Fruit fly (Drosophila melanogaster) whole organism, embryonic: Measurements from ENCODE around the gene Acn.

Experiments used
- Antp ChIP-seq: fragments of 200-800 bp; sonication (Bioruptor generic); optimal IDR thresholded peaks from 3 replicates; lab custom pipeline; 2016; ENCODE audit warnings: missing biosample characterization, missing genetic modification characterization
- Asciz ChIP-seq: fragments of 200-800 bp; sonication (Bioruptor generic); optimal IDR thresholded peaks from 2 replicates; lab custom pipeline; 2017; ENCODE audit warnings: missing biosample characterization, mild to moderate bottlenecking, missing genetic modification characterization, missing genetic modification reagents
- CG11504 ChIP-seq: fragments of 200-800 bp; sonication (Bioruptor generic); optimal IDR thresholded peaks from 3 replicates; lab custom pipeline; 2019; ENCODE audit warnings: missing biosample characterization, mild to moderate bottlenecking, missing genetic modification characterization, moderate library complexity
- CG13424 ChIP-seq: fragments of 200-800 bp; sonication (Bioruptor generic); optimal IDR thresholded peaks from 2 replicates; lab custom pipeline; 2019; ENCODE audit warnings: missing biosample characterization, mild to moderate bottlenecking, missing genetic modification characterization, moderate library complexity
- CG13894 ChIP-seq: fragments of 200-800 bp; sonication (Bioruptor generic); optimal IDR thresholded peaks from 3 replicates; lab custom pipeline; 2018; ENCODE audit warnings: missing biosample characterization, mild to moderate bottlenecking, missing genetic modification characterization, moderate library complexity
- CG15514 ChIP-seq: fragments of 200-800 bp; sonication (Bioruptor generic); optimal IDR thresholded peaks from 3 replicates; lab custom pipeline; 2017; ENCODE audit warnings: missing biosample characterization, missing genetic modification characterization, mild to moderate bottlenecking, moderate library complexity, missing genetic modification reagents
- CG1603 ChIP-seq: fragments of 200-800 bp; sonication (Bioruptor generic); optimal IDR thresholded peaks from 2 replicates; lab custom pipeline; 2019; ENCODE audit warnings: missing biosample characterization, mild to moderate bottlenecking, missing genetic modification characterization, moderate library complexity
- CG16779 ChIP-seq: fragments of 200-800 bp; sonication (Bioruptor generic); IDR thresholded peaks from 2 replicates; pipeline ENCODE4 v1.3.6; 2022; ENCODE audit warnings: missing biosample characterization, missing genetic modification characterization
- CG17385 ChIP-seq: fragments of 200-800 bp; sonication (Bioruptor generic); optimal IDR thresholded peaks from 3 replicates; lab custom pipeline; 2018; ENCODE audit warnings: missing biosample characterization, mild to moderate bottlenecking, missing genetic modification characterization
- CG18011 ChIP-seq: fragments of 200-800 bp; sonication (Bioruptor generic); optimal IDR thresholded peaks from 2 replicates; lab custom pipeline; 2017; ENCODE audit warnings: missing biosample characterization, missing genetic modification characterization, mild to moderate bottlenecking, moderate library complexity, missing genotype
- CG18262 ChIP-seq: fragments of 200-800 bp; optimal IDR thresholded peaks from 3 replicates; lab custom pipeline; 2019; ENCODE audit warnings: missing biosample characterization, mild to moderate bottlenecking, missing genetic modification characterization, moderate library complexity
- CG18599 ChIP-seq: fragments of 200-800 bp; sonication (Bioruptor generic); optimal IDR thresholded peaks from 3 replicates; lab custom pipeline; 2017; ENCODE audit warnings: missing biosample characterization, missing genetic modification characterization, mild to moderate bottlenecking, moderate library complexity, missing genetic modification reagents
- CG2199 ChIP-seq: fragments of 200-800 bp; sonication (Bioruptor generic); IDR thresholded peaks from 3 replicates; pipeline ENCODE4 v1.3.6; 2022; ENCODE audit warnings: missing biosample characterization, missing genetic modification characterization
- CG30020 ChIP-seq: fragments of 200-800 bp; optimal IDR thresholded peaks from 2 replicates; lab custom pipeline; 2019; ENCODE audit warnings: missing biosample characterization, mild to moderate bottlenecking, missing genetic modification characterization, moderate library complexity
- CG31365 ChIP-seq: fragments of 200-800 bp; sonication (Bioruptor generic); optimal IDR thresholded peaks from 2 replicates; lab custom pipeline; 2018; ENCODE audit warnings: missing biosample characterization, mild to moderate bottlenecking, missing genetic modification characterization
- CG3281 ChIP-seq: fragments of 200-800 bp; sonication (Bioruptor generic); optimal IDR thresholded peaks from 3 replicates; lab custom pipeline; 2017; ENCODE audit warnings: missing biosample characterization, mild to moderate bottlenecking, missing genetic modification characterization
- CG34224 ChIP-seq: fragments of 200-800 bp; sonication (Bioruptor generic); IDR thresholded peaks from 3 replicates; pipeline ENCODE4 v1.3.6; 2022; ENCODE audit warnings: missing biosample characterization, missing genetic modification characterization; ENCODE audit not compliant: partially characterized antibody
- CG42726 ChIP-seq: fragments of 200-800 bp; sonication (Bioruptor generic); IDR thresholded peaks from 2 replicates; pipeline ENCODE4 v1.3.6; 2022; ENCODE audit warnings: missing biosample characterization, missing genetic modification characterization; ENCODE audit not compliant: partially characterized antibody
- CG43689 ChIP-seq: fragments of 200-800 bp; sonication (Bioruptor generic); IDR thresholded peaks from 2 replicates; pipeline ENCODE4 v1.3.6; 2022; ENCODE audit warnings: missing biosample characterization, missing genetic modification characterization
- CG4617 ChIP-seq: fragments of 200-800 bp; sonication (Bioruptor generic); optimal IDR thresholded peaks from 3 replicates; lab custom pipeline; 2016; ENCODE audit warnings: missing biosample characterization, missing genetic modification characterization, borderline replicate concordance
- CG6791 ChIP-seq: fragments of 200-800 bp; sonication (Bioruptor generic); IDR thresholded peaks from 3 replicates; pipeline ENCODE4 v1.3.6; 2022; ENCODE audit warnings: missing biosample characterization, missing genetic modification characterization; ENCODE audit not compliant: partially characterized antibody
- CG7987 ChIP-seq: fragments of 200-800 bp; sonication (Bioruptor generic); optimal IDR thresholded peaks from 2 replicates; lab custom pipeline; 2018; ENCODE audit warnings: missing biosample characterization, mild to moderate bottlenecking, missing genetic modification characterization, moderate library complexity
- CG8281 ChIP-seq: fragments of 200-800 bp; sonication (Bioruptor generic); optimal IDR thresholded peaks from 2 replicates; lab custom pipeline; 2018; ENCODE audit warnings: missing biosample characterization, mild to moderate bottlenecking, missing genetic modification characterization, moderate library complexity
- CG8765 ChIP-seq: fragments of 200-800 bp; sonication (Bioruptor generic); IDR thresholded peaks from 2 replicates; pipeline ENCODE4 v1.3.6; 2022; ENCODE audit warnings: missing biosample characterization, missing genetic modification characterization
- CG9876 ChIP-seq: fragments of 200-800 bp; sonication (Bioruptor generic); optimal IDR thresholded peaks from 2 replicates; lab custom pipeline; 2016; ENCODE audit warnings: missing biosample characterization, missing genetic modification characterization
- CG9932 ChIP-seq: fragments of 200-800 bp; sonication (Bioruptor generic); IDR thresholded peaks from 2 replicates; pipeline ENCODE4 v1.3.6; 2022; ENCODE audit warnings: missing biosample characterization, missing genetic modification characterization
- Dll ChIP-seq: fragments of 200-800 bp; sonication (Bioruptor generic); IDR thresholded peaks from 4 replicates; pipeline ENCODE4 v1.3.6; 2022; ENCODE audit warnings: missing biosample characterization, missing genetic modification characterization; ENCODE audit not compliant: partially characterized antibody
- Dref ChIP-seq: fragments of 200-800 bp; sonication (Bioruptor generic); IDR thresholded peaks from 2 replicates; pipeline ENCODE4 v1.3.6; 2022; ENCODE audit warnings: missing biosample characterization, missing genetic modification characterization
- Hr39 ChIP-seq: fragments of >200 bp; optimal IDR thresholded peaks from 2 replicates; lab custom pipeline; 2017
- Hr78 ChIP-seq, 2 experiments: fragments of 200-800 bp in 1 of 2; fragments of >200 bp in 1 of 2; sonication (Bioruptor generic) in 1 of 2; optimal IDR thresholded peaks; 2 replicates each; lab custom pipeline; 2017 to 2019; ENCODE audit warnings: missing biosample characterization in 2 of 2, missing genetic modification characterization in 2 of 2, mild to moderate bottlenecking in 1 of 2, moderate library complexity in 1 of 2
- Jarid2 ChIP-seq: fragments of 200-800 bp; sonication (Bioruptor generic); optimal IDR thresholded peaks from 3 replicates; lab custom pipeline; 2017; ENCODE audit warnings: mild to moderate bottlenecking, missing biosample characterization, missing genetic modification reagents, missing genetic modification characterization
- MESR4 ChIP-seq: fragments of 200-800 bp; sonication (Bioruptor generic); optimal IDR thresholded peaks from 2 replicates; lab custom pipeline; 2018; ENCODE audit warnings: missing biosample characterization, mild to moderate bottlenecking, missing genetic modification characterization, moderate library complexity
- Mes4 ChIP-seq: fragments of 200-800 bp; sonication (Bioruptor generic); optimal IDR thresholded peaks from 2 replicates; lab custom pipeline; 2016; ENCODE audit warnings: missing biosample characterization, missing genetic modification characterization
- Pdp1 ChIP-seq, 2 experiments: fragments of 200-800 bp; sonication (Bioruptor generic); optimal IDR thresholded peaks; 3 replicates each; lab custom pipeline; 2016; ENCODE audit warnings: missing biosample characterization in 2 of 2, missing genetic modification characterization in 2 of 2, mild to moderate bottlenecking in 1 of 2, moderate library complexity in 1 of 2
- ara ChIP-seq: fragments of 200-800 bp; sonication (Bioruptor generic); IDR thresholded peaks from 2 replicates; pipeline ENCODE4 v1.3.6; 2022; ENCODE audit warnings: missing biosample characterization, missing genetic modification characterization
- bbx ChIP-seq: fragments of 200-800 bp; sonication (Bioruptor generic); IDR thresholded peaks from 2 replicates; pipeline ENCODE4 v1.3.6; 2022; ENCODE audit warnings: missing biosample characterization, missing genetic modification characterization; ENCODE audit not compliant: partially characterized antibody
- gro ChIP-seq: fragments of 200-800 bp; sonication (Bioruptor generic); optimal IDR thresholded peaks from 2 replicates; lab custom pipeline; 2016; ENCODE audit warnings: missing biosample characterization, missing genetic modification characterization
- gsb-n ChIP-seq: fragments of 200-800 bp; sonication (Bioruptor generic); optimal IDR thresholded peaks from 3 replicates; lab custom pipeline; 2018; ENCODE audit warnings: missing biosample characterization, mild to moderate bottlenecking, missing genetic modification characterization
- jumu ChIP-seq: fragments of 200-800 bp; sonication (Bioruptor generic); optimal IDR thresholded peaks from 3 replicates; lab custom pipeline; 2016; ENCODE audit warnings: missing biosample characterization, missing genetic modification characterization
- lbe ChIP-seq: fragments of 200-800 bp; sonication (Bioruptor generic); optimal IDR thresholded peaks from 2 replicates; lab custom pipeline; 2016; ENCODE audit warnings: missing biosample characterization, mild to moderate bottlenecking, missing genetic modification characterization
- lilli ChIP-seq: fragments of 200-800 bp; sonication (Bioruptor generic); optimal IDR thresholded peaks from 3 replicates; lab custom pipeline; 2016; ENCODE audit warnings: missing biosample characterization, missing genetic modification characterization
- mam ChIP-seq: fragments of 200-800 bp; sonication (Bioruptor generic); optimal IDR thresholded peaks from 3 replicates; lab custom pipeline; 2016; ENCODE audit warnings: missing biosample characterization, missing genetic modification characterization
- nmo ChIP-seq: fragments of 200-800 bp; sonication (Bioruptor generic); optimal IDR thresholded peaks from 2 replicates; lab custom pipeline; 2018; ENCODE audit warnings: missing biosample characterization, mild to moderate bottlenecking, missing genetic modification characterization, moderate library complexity
- rib ChIP-seq: fragments of 200-800 bp; sonication (Bioruptor generic); IDR thresholded peaks from 2 replicates; pipeline ENCODE4 v1.3.6; 2022; ENCODE audit warnings: missing biosample characterization, missing genetic modification characterization
- shn ChIP-seq: fragments of 200-800 bp; sonication (Bioruptor generic); optimal IDR thresholded peaks from 3 replicates; lab custom pipeline; 2016; ENCODE audit warnings: missing biosample characterization, missing genetic modification characterization
- sob ChIP-seq: fragments of 200-800 bp; sonication (Bioruptor generic); IDR thresholded peaks from 2 replicates; pipeline ENCODE4 v1.3.6; 2022; ENCODE audit warnings: missing biosample characterization, missing genetic modification characterization
- twi ChIP-seq: fragments of 200-800 bp; optimal IDR thresholded peaks from 2 replicates; lab custom pipeline; 2019; ENCODE audit warnings: missing biosample characterization, mild to moderate bottlenecking, missing genetic modification characterization, moderate library complexity
- unc-4 ChIP-seq: fragments of 200-800 bp; sonication (Bioruptor generic); IDR thresholded peaks from 2 replicates; pipeline ENCODE4 v1.3.6; 2022; ENCODE audit warnings: missing biosample characterization, missing genetic modification characterization; ENCODE audit not compliant: partially characterized antibody

The Acn gene

dm6 chr2L:19034213-19034929 is 10.8 kb upstream of the Acn start, which contains the start of the genes mib2 and CG31800 (continued):
- TF ChIP-seq CG17385 (GFP tag; lab: Kevin White, UChicago) (peak; percentile 95), CG6791 (GFP tag; lab: Robert Waterston, UW) (peak; percentile 85), CG18599 (GFP tag; lab: Kevin White, UChicago) (no peak), jumu (GFP tag; lab: Kevin White, UChicago) (no peak), Dll (GFP tag; lab: Robert Waterston, UW) (peak; percentile 83), Antp (no peak), twi (tag; lab: Kevin White, UChicago) (peak; percentile 77), Jarid2 (no peak), unc-4 (peak; percentile 79), CG13424 (tag; lab: Kevin White, UChicago) (peak; percentile 2), CG18262 (tag; lab: Kevin White, UChicago) (no peak), CG16779 (GFP tag; lab: Robert Waterston, UW) (no peak), ara (GFP tag; lab: Robert Waterston, UW) (no peak), rib (GFP tag; lab: Robert Waterston, UW) (no peak), CG3281 (GFP tag; lab: Kevin White, UChicago) (peak; percentile 5), CG9932 (GFP tag; lab: Robert Waterston, UW) (peak; percentile 47; the same call in 1 of the 2 replicates), MESR4 (GFP tag; lab: Kevin White, UChicago) (peak; percentile 79), CG7987 (GFP tag; lab: Kevin White, UChicago) (peak; percentile 15), gro (peak; percentile 20), Dref (GFP tag; lab: Robert Waterston, UW) (peak; percentile 86), CG8765 (GFP tag; lab: Robert Waterston, UW) (no peak), CG42726 (peak; percentile 80), Mes4 (GFP tag; lab: Kevin White, UChicago) (no peak), CG8281 (tag; lab: Kevin White, UChicago) (no peak), CG9876 (no peak), CG31365 (tag; lab: Kevin White, UChicago) (no peak), Asciz (no peak), CG2199 (0 out of 3 replicates have a peak, but pooled peaks have one; percentile 53), bbx (GFP tag; lab: Robert Waterston, UW) (peak; percentile 91), nmo (GFP tag; lab: Kevin White, UChicago) (peak; percentile 20), sob (peak; percentile 35; the same call in 1 of the 2 replicates), Pdp1 (GFP tag; optimal IDR thresholded peaks at IDR 0.05; lab: Kevin White, UChicago) (peak in 1 of 2 experiments; percentile 77), CG1603 (tag; lab: Kevin White, UChicago) (peak; percentile 50), CG13894 (peak; percentile 1), CG43689 (GFP tag; lab: Robert Waterston, UW) (no peak), CG11504 (tag; lab: Kevin White, UChicago) (peak; percentile 23), CG4617 (GFP tag; lab: Kevin White, UChicago) (peak; percentile 90), Hr39 (no peak), CG15514 (GFP tag; lab: Kevin White, UChicago) (peak; percentile 26), shn (GFP tag; lab: Kevin White, UChicago) (no peak), Hr78 (GFP tag; optimal IDR thresholded peaks at IDR 0.05; lab: Kevin White, UChicago) (no peak), lilli (peak; percentile 10), gsb-n (tag; lab: Kevin White, UChicago) (no peak), CG30020 (tag; lab: Kevin White, UChicago) (peak; percentile 39), mam (no peak), lbe (GFP tag; lab: Kevin White, UChicago) (no peak), CG34224 (GFP tag; lab: Robert Waterston, UW) (peak; percentile 80), CG18011 (GFP tag; lab: Kevin White, UChicago) (no peak)
